Fruit fly (Drosophila melanogaster) whole organism, embryonic: Measurements from ENCODE around the gene alpha-Man-Ic.

ENCODE experiments used
- Antp ChIP-seq: fragments of 200-800 bp; sonication (Bioruptor generic); optimal IDR thresholded peaks from 3 replicates; lab custom pipeline; 2016; ENCODE audit warnings: missing biosample characterization, missing genetic modification characterization
- CG10147 ChIP-seq: fragments of 200-800 bp; sonication (Bioruptor generic); optimal IDR thresholded peaks from 2 replicates; lab custom pipeline; 2019; ENCODE audit warnings: missing biosample characterization, mild to moderate bottlenecking, missing genetic modification characterization, moderate library complexity
- CG10959 ChIP-seq: fragments of 200-800 bp; sonication (Bioruptor generic); IDR thresholded peaks from 2 replicates; pipeline ENCODE4 v1.3.6; 2022; ENCODE audit warnings: missing biosample characterization, missing genetic modification characterization
- CG11456 ChIP-seq: fragments of 200-800 bp; sonication (Bioruptor generic); IDR thresholded peaks from 3 replicates; pipeline ENCODE4 v1.3.6; 2022; ENCODE audit warnings: missing biosample characterization, missing genetic modification characterization
- CG12071 ChIP-seq: fragments of 200-800 bp; sonication (Bioruptor generic); optimal IDR thresholded peaks from 3 replicates; lab custom pipeline; 2018; ENCODE audit warnings: missing biosample characterization, mild to moderate bottlenecking, missing genetic modification characterization
- CG13296 ChIP-seq: fragments of 200-800 bp; sonication (Bioruptor generic); optimal IDR thresholded peaks from 3 replicates; lab custom pipeline; 2018; ENCODE audit warnings: missing biosample characterization, mild to moderate bottlenecking, missing genetic modification characterization
- CG14710 ChIP-seq: fragments of 200-800 bp; sonication (Bioruptor generic); optimal IDR thresholded peaks from 3 replicates; lab custom pipeline; 2019; ENCODE audit warnings: missing biosample characterization, mild to moderate bottlenecking, missing genetic modification characterization, moderate library complexity
- CG15269 ChIP-seq: fragments of 200-800 bp; sonication (Bioruptor generic); optimal IDR thresholded peaks from 2 replicates; lab custom pipeline; 2018; ENCODE audit warnings: missing biosample characterization, mild to moderate bottlenecking, missing genetic modification characterization, moderate library complexity
- CG15479 ChIP-seq: fragments of 200-800 bp; sonication (Bioruptor generic); optimal IDR thresholded peaks from 3 replicates; lab custom pipeline; 2019; ENCODE audit warnings: missing biosample characterization, mild to moderate bottlenecking, missing genetic modification characterization, moderate library complexity
- CG17328 ChIP-seq: fragments of 200-800 bp; sonication (Bioruptor generic); IDR thresholded peaks from 2 replicates; pipeline ENCODE4 v1.3.6; 2022; ENCODE audit warnings: missing biosample characterization, missing genetic modification characterization
- CG1792 ChIP-seq: fragments of 200-800 bp; sonication (Bioruptor generic); optimal IDR thresholded peaks from 2 replicates; lab custom pipeline; 2016; ENCODE audit warnings: missing biosample characterization, missing genetic modification characterization
- CG18764 ChIP-seq: fragments of 200-800 bp; sonication (Bioruptor generic); optimal IDR thresholded peaks from 3 replicates; lab custom pipeline; 2016; ENCODE audit warnings: missing biosample characterization, missing genetic modification characterization
- CG3407 ChIP-seq: fragments of 200-800 bp; sonication (Bioruptor generic); optimal IDR thresholded peaks from 2 replicates; lab custom pipeline; 2018; ENCODE audit warnings: missing biosample characterization, mild to moderate bottlenecking, missing genetic modification characterization
- CG42726 ChIP-seq: fragments of 200-800 bp; sonication (Bioruptor generic); IDR thresholded peaks from 2 replicates; pipeline ENCODE4 v1.3.6; 2022; ENCODE audit warnings: missing biosample characterization, missing genetic modification characterization; ENCODE audit not compliant: partially characterized antibody
- CG7839 ChIP-seq: fragments of 200-800 bp; sonication (Bioruptor generic); optimal IDR thresholded peaks from 3 replicates; lab custom pipeline; 2018; ENCODE audit warnings: missing biosample characterization, mild to moderate bottlenecking, missing genetic modification characterization, moderate library complexity
- CG7928 ChIP-seq: fragments of 200-800 bp; sonication (Bioruptor generic); optimal IDR thresholded peaks from 2 replicates; lab custom pipeline; 2017; ENCODE audit warnings: missing biosample characterization, mild to moderate bottlenecking, missing genetic modification characterization
- CG8478 ChIP-seq: fragments of >200 bp; optimal IDR thresholded peaks from 2 replicates; lab custom pipeline; 2018
- CG8924 ChIP-seq: fragments of 200-800 bp; optimal IDR thresholded peaks from 3 replicates; lab custom pipeline; 2019; ENCODE audit warnings: missing biosample characterization, mild to moderate bottlenecking, missing genetic modification characterization, moderate library complexity
- CHES-1-like ChIP-seq: fragments of 200-800 bp; sonication (Bioruptor generic); optimal IDR thresholded peaks from 2 replicates; lab custom pipeline; 2016; ENCODE audit warnings: missing biosample characterization, missing genetic modification characterization
- CrebB ChIP-seq: fragments of 200-800 bp; sonication (Bioruptor generic); optimal IDR thresholded peaks from 3 replicates; lab custom pipeline; 2018; ENCODE audit warnings: missing biosample characterization, mild to moderate bottlenecking, missing genetic modification characterization
- Dll ChIP-seq: fragments of 200-800 bp; sonication (Bioruptor generic); IDR thresholded peaks from 4 replicates; pipeline ENCODE4 v1.3.6; 2022; ENCODE audit warnings: missing biosample characterization, missing genetic modification characterization; ENCODE audit not compliant: partially characterized antibody
- ERR ChIP-seq: fragments of 200-800 bp; sonication (Bioruptor generic); optimal IDR thresholded peaks from 2 replicates; lab custom pipeline; 2016; ENCODE audit warnings: missing biosample characterization, missing genetic modification characterization
- Fer1 ChIP-seq: fragments of 200-800 bp; sonication (Bioruptor generic); optimal IDR thresholded peaks from 2 replicates; lab custom pipeline; 2017; ENCODE audit warnings: missing biosample characterization, mild to moderate bottlenecking, missing genetic modification characterization
- GATAe ChIP-seq: fragments of 200-800 bp; sonication (Bioruptor generic); conservative IDR thresholded peaks from 2 replicates; pipeline ENCODE4 v1.3.6; 2022; ENCODE audit warnings: missing biosample characterization, missing genetic modification characterization
- Hmx ChIP-seq: fragments of 200-800 bp; sonication (Bioruptor generic); optimal IDR thresholded peaks from 2 replicates; lab custom pipeline; 2016; ENCODE audit warnings: missing biosample characterization, missing genetic modification characterization
- Lim3 ChIP-seq: fragments of 200-800 bp; sonication (Bioruptor generic); IDR thresholded peaks from 2 replicates; pipeline ENCODE4 v1.3.6; 2022; ENCODE audit warnings: missing biosample characterization, missing genetic modification characterization
- Max ChIP-seq: fragments of 200-800 bp; sonication (Bioruptor generic); optimal IDR thresholded peaks from 2 replicates; lab custom pipeline; 2016; ENCODE audit warnings: missing biosample characterization, mild to moderate bottlenecking, missing genetic modification characterization
- Oli ChIP-seq: fragments of 200-800 bp; sonication (Bioruptor generic); optimal IDR thresholded peaks from 2 replicates; lab custom pipeline; 2018; ENCODE audit warnings: missing biosample characterization, mild to moderate bottlenecking, missing genetic modification characterization, moderate library complexity
- Sry-β ChIP-seq: fragments of 200-800 bp; sonication (Bioruptor generic); optimal IDR thresholded peaks from 2 replicates; lab custom pipeline; 2018; ENCODE audit warnings: missing biosample characterization, mild to moderate bottlenecking, missing genetic modification characterization, moderate library complexity
- Ssrp ChIP-seq: fragments of 200-800 bp; sonication (Bioruptor generic); optimal IDR thresholded peaks from 2 replicates; lab custom pipeline; 2018; ENCODE audit warnings: missing biosample characterization, mild to moderate bottlenecking, missing genetic modification characterization, moderate library complexity
- Xrp1 ChIP-seq: fragments of 200-800 bp; sonication (Bioruptor generic); IDR thresholded peaks from 2 replicates; pipeline ENCODE4 v1.3.6; 2022; ENCODE audit warnings: missing biosample characterization, missing genetic modification characterization
- abd-A ChIP-seq: fragments of 200-800 bp; sonication (Bioruptor generic); optimal IDR thresholded peaks from 3 replicates; lab custom pipeline; 2019; ENCODE audit warnings: missing biosample characterization, mild to moderate bottlenecking, missing genetic modification characterization, moderate library complexity
- al ChIP-seq: fragments of 200-800 bp; sonication (Bioruptor generic); IDR thresholded peaks from 2 replicates; pipeline ENCODE4 v1.3.6; 2022; ENCODE audit warnings: missing biosample characterization, missing genetic modification characterization
- amos ChIP-seq: fragments of 200-800 bp; sonication (Bioruptor generic); IDR thresholded peaks from 2 replicates; pipeline ENCODE4 v1.3.6; 2022; ENCODE audit warnings: missing biosample characterization, missing genetic modification characterization; ENCODE audit not compliant: partially characterized antibody
- ase ChIP-seq: fragments of 200-800 bp; sonication (Bioruptor generic); IDR thresholded peaks from 3 replicates; pipeline ENCODE4 v1.3.6; 2022; ENCODE audit warnings: missing biosample characterization, missing genetic modification characterization
- chn ChIP-seq: fragments of 200-800 bp; sonication (Bioruptor generic); optimal IDR thresholded peaks from 2 replicates; lab custom pipeline; 2016; ENCODE audit warnings: missing biosample characterization, missing genetic modification characterization
- dan ChIP-seq: fragments of 200-800 bp; sonication (Bioruptor generic); IDR thresholded peaks from 2 replicates; pipeline ENCODE4 v1.3.6; 2022; ENCODE audit warnings: missing biosample characterization, missing genetic modification characterization
- dysf ChIP-seq: fragments of 200-800 bp; sonication (Bioruptor generic); IDR thresholded peaks from 3 replicates; pipeline ENCODE4 v1.3.6; 2022; ENCODE audit warnings: missing biosample characterization, missing genetic modification characterization
- esg ChIP-seq: fragments of 200-800 bp; sonication (Bioruptor generic); conservative IDR thresholded peaks from 2 replicates; pipeline ENCODE4 v1.3.6; 2022; ENCODE audit warnings: missing biosample characterization, missing genetic modification characterization
- fd102C ChIP-seq: fragments of 200-800 bp; sonication (Bioruptor generic); optimal IDR thresholded peaks from 2 replicates; lab custom pipeline; 2018; ENCODE audit warnings: missing biosample characterization, mild to moderate bottlenecking, missing genetic modification characterization, moderate library complexity
- grau ChIP-seq: fragments of 200-800 bp; optimal IDR thresholded peaks from 3 replicates; lab custom pipeline; 2019; ENCODE audit warnings: missing biosample characterization, mild to moderate bottlenecking, missing genetic modification characterization, moderate library complexity
- gt ChIP-seq: fragments of 200-800 bp; sonication (Bioruptor generic); IDR thresholded peaks from 2 replicates; pipeline ENCODE4 v1.3.6; 2022; ENCODE audit warnings: missing biosample characterization, missing genetic modification characterization
- hkb ChIP-seq, 2 experiments: fragments of 200-800 bp in 1 of 2; fragments of >200 bp in 1 of 2; sonication (Bioruptor generic) in 1 of 2; IDR thresholded peaks in 1 of 2; optimal IDR thresholded peaks in 1 of 2; 2 replicates each; pipeline versions ENCODE4 v1.3.6 to Lab custom; 2017 to 2022; ENCODE audit warnings: missing biosample characterization in 1 of 2, missing genetic modification characterization in 1 of 2
- nmo ChIP-seq: fragments of 200-800 bp; sonication (Bioruptor generic); optimal IDR thresholded peaks from 2 replicates; lab custom pipeline; 2018; ENCODE audit warnings: missing biosample characterization, mild to moderate bottlenecking, missing genetic modification characterization, moderate library complexity
- prd ChIP-seq, 3 experiments: fragments of >200 bp in 2 of 3; fragments of 200-800 bp in 1 of 3; sonication (Bioruptor generic) in 1 of 3; optimal IDR thresholded peaks in 2 of 3; IDR thresholded peaks in 1 of 3; 2 replicates in 2 of 3; 3 replicates in 1 of 3; pipeline versions ENCODE4 v1.3.6 to Lab custom; 2017 to 2022; ENCODE audit warnings: missing biosample characterization in 1 of 3, missing genetic modification characterization in 1 of 3
- schlank ChIP-seq: fragments of 200-800 bp; sonication (Bioruptor generic); optimal IDR thresholded peaks from 2 replicates; lab custom pipeline; 2018; ENCODE audit warnings: missing biosample characterization, mild to moderate bottlenecking, missing genetic modification characterization
- sima ChIP-seq: fragments of 200-800 bp; sonication (Bioruptor generic); optimal IDR thresholded peaks from 2 replicates; lab custom pipeline; 2016; ENCODE audit warnings: missing biosample characterization, missing genetic modification characterization
- ssp ChIP-seq: fragments of 200-800 bp; sonication (Bioruptor generic); IDR thresholded peaks from 2 replicates; pipeline ENCODE4 v1.3.6; 2022; ENCODE audit warnings: missing biosample characterization, missing genetic modification characterization
- ttk ChIP-seq: fragments of 200-800 bp; sonication (Bioruptor generic); IDR thresholded peaks from 2 replicates; pipeline ENCODE4 v2.1.2; 2022; ENCODE audit warnings: missing biosample characterization, missing genetic modification characterization
- twi ChIP-seq: fragments of 200-800 bp; optimal IDR thresholded peaks from 2 replicates; lab custom pipeline; 2019; ENCODE audit warnings: missing biosample characterization, mild to moderate bottlenecking, missing genetic modification characterization, moderate library complexity

alpha-Man-Ic gene

DNA sequence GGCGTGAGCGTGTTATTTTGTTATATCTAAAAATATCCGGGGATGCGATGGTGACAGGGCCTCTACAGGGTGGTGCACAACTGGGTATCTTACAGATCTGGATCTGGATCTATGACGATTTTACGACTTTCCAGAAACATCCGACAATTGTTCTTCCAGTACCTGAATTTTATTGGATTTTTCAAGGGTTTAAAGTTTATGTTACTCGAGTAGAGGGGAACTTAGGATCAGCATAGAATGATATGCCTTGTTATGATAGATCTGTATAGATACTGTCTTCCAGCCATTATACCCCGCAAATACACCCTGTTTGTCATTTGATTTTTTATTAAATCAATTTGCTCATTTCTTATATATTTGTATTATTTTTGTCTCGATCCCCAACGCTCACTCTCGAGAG is 35.8 kb downstream of the alpha-Man-Ic start (continued):
- peak; percentile 80 for TF ChIP-seq CG15269
- peak; percentile 20 for TF ChIP-seq twi (tag; lab: Kevin White, UChicago)
- peak; percentile 66 for TF ChIP-seq Fer1 (GFP tag; lab: Kevin White, UChicago)
- peak; percentile 89 for TF ChIP-seq dysf (GFP tag; lab: Robert Waterston, UW)
- TF ChIP-seq CG11456: 0 out of 3 replicates have a peak, but pooled peaks have one; percentile 60
- TF ChIP-seq GATAe (GFP tag; lab: Robert Waterston, UW): no peak
- TF ChIP-seq CHES-1-like (GFP tag; lab: Kevin White, UChicago): no peak
- TF ChIP-seq CG15479 (GFP tag; lab: Kevin White, UChicago): no peak
- no peak for TF ChIP-seq amos
- peak; percentile 66 for TF ChIP-seq CG13296 (GFP tag; lab: Kevin White, UChicago)
- no peak for TF ChIP-seq Hmx (GFP tag; lab: Kevin White, UChicago)
- TF ChIP-seq Antp (GFP tag; lab: Kevin White, UChicago): peak; percentile 22
- TF ChIP-seq ssp (GFP tag; lab: Robert Waterston, UW): peak; percentile 57
- no peak for TF ChIP-seq Dll (GFP tag; lab: Robert Waterston, UW)
- TF ChIP-seq CG14710 (tag; lab: Kevin White, UChicago): no peak
- no peak for TF ChIP-seq CG1792 (GFP tag; lab: Kevin White, UChicago)
- peak; percentile 35; the same call in 1 of the 2 replicates for TF ChIP-seq esg (GFP tag; lab: Robert Waterston, UW)
- TF ChIP-seq fd102C: no peak
- no peak for TF ChIP-seq Sry-β (GFP tag; lab: Kevin White, UChicago)
- no peak for TF ChIP-seq ERR (GFP tag; lab: Kevin White, UChicago)
- TF ChIP-seq CG8924 (tag; lab: Kevin White, UChicago): peak; percentile 68
- TF ChIP-seq CG8478 (lab: Kevin White, UChicago): no peak
- TF ChIP-seq Lim3 (GFP tag; lab: Robert Waterston, UW): no peak
- TF ChIP-seq Max (GFP tag; lab: Kevin White, UChicago): peak; percentile 2
- TF ChIP-seq CG12071 (GFP tag; lab: Kevin White, UChicago): peak; percentile 64
- TF ChIP-seq abd-A: no peak
- TF ChIP-seq gt: no peak
- TF ChIP-seq chn: no peak
- peak; percentile 36 for TF ChIP-seq Ssrp (tag; lab: Kevin White, UChicago)
- TF ChIP-seq CG18764 (GFP tag; lab: Kevin White, UChicago): no peak
- peak; percentile 76 for TF ChIP-seq al (GFP tag; lab: Robert Waterston, UW)
- TF ChIP-seq CG10959 (GFP tag; lab: Robert Waterston, UW): no peak
- peak; percentile 18 for TF ChIP-seq schlank
- peak; percentile 73 for TF ChIP-seq Oli (tag; lab: Kevin White, UChicago)
- TF ChIP-seq sima (GFP tag; lab: Kevin White, UChicago): no peak
- TF ChIP-seq ttk (GFP tag; lab: Robert Waterston, UW): peak; percentile 29; the same call in 1 of the 2 replicates
- TF ChIP-seq nmo (GFP tag; lab: Kevin White, UChicago): peak; percentile 62
- no peak for TF ChIP-seq CG42726 (GFP tag; lab: Robert Waterston, UW)
- TF ChIP-seq CG17328 (GFP tag; lab: Robert Waterston, UW): 0 out of 2 replicates have a peak, but pooled peaks have one; percentile 5
- no peak for TF ChIP-seq CrebB
- TF ChIP-seq Xrp1: peak; percentile 40; the same call in 1 of the 2 replicates
- no peak for TF ChIP-seq CG7928 (GFP tag; lab: Kevin White, UChicago)
- peak; percentile 79 for TF ChIP-seq grau
- 0 out of 3 replicates have a peak, but pooled peaks have one; percentile 54 for TF ChIP-seq ase
- peak; percentile 59 for TF ChIP-seq CG10147
- TF ChIP-seq CG7839: peak; percentile 73
- no peak for TF ChIP-seq dan (GFP tag; lab: Robert Waterston, UW)
- no peak for TF ChIP-seq CG3407 (GFP tag; lab: Kevin White, UChicago)
- no peak for TF ChIP-seq hkb (optimal IDR thresholded peaks at IDR 0.05; lab: Kevin White, UChicago)
- peak; percentile 52 for TF ChIP-seq hkb (GFP tag; IDR thresholded peaks at IDR 0.05; lab: Robert Waterston, UW)
- no peak for TF ChIP-seq prd (optimal IDR thresholded peaks at IDR 0.05; lab: Kevin White, UChicago)
- peak; percentile 48; the same call in 2 of the 3 replicates for TF ChIP-seq prd (GFP tag; IDR thresholded peaks at IDR 0.05; lab: Robert Waterston, UW)
